ENCODE assay signal across 1 worm cellular context in genomic region chrIV:4235315-4236024, ce11.
A peak's percentile ranks its signal among the peaks of the same experiment; 100 is the strongest.
TF ChIP-seq lines count a peak whose summit lies in the region.

Gene zipt-2.2, minus strand, starts transcription at chrIV:4235365.
Gene dpy-13, plus strand, starts transcription at chrIV:4235614.

TF ChIP-seq in whole organism, L3 larva, 47 proteins besides CTCF, POLR2A, EP300 and RAD21 (continued from another document):
- TF ChIP-seq ama-1 (optimal IDR thresholded peaks at IDR 0.05; lab: Kevin White, UChicago) (peak; percentile 93), elt-2 (tag; optimal IDR thresholded peaks at IDR 0.05; lab: Kevin White, UChicago) (no peak)
